Fruit fly (Drosophila melanogaster): ENCODE results near the gene CG14315.

- TF ChIP-seq CG14711 (tag; optimal IDR thresholded peaks at IDR 0.05) (no peak), CG1620 (GFP tag; optimal IDR thresholded peaks at IDR 0.05) (no peak), cnc (optimal IDR thresholded peaks at IDR 0.05) (no peak), CG7101 (tag; optimal IDR thresholded peaks at IDR 0.05) (no peak), Crg-1 (GFP tag; optimal IDR thresholded peaks at IDR 0.05) (no peak), CG33017 (tag; optimal IDR thresholded peaks at IDR 0.05) (no peak), Clk (GFP tag; optimal IDR thresholded peaks at IDR 0.05) (no peak), CG12768 (GFP tag; optimal IDR thresholded peaks at IDR 0.05) (no peak), tj (GFP tag; optimal IDR thresholded peaks at IDR 0.05) (no peak), bab1 (GFP tag; optimal IDR thresholded peaks at IDR 0.05) (no peak), CG11617 (GFP tag; optimal IDR thresholded peaks at IDR 0.05) (no peak), pad (GFP tag; optimal IDR thresholded peaks at IDR 0.05) (peak; percentile 99)
Measured at dm6 chr3R:18121385-18122151, 36.9 kb upstream of the CG14315 start.
